Fruit fly (Drosophila melanogaster): ENCODE results near the gene Cpr100A.

The Cpr100A gene

dm6 chr3R:30867232-30867631 lies at the start of gene Cpr100A:
Gene Cpr100A (plus strand): TSS chr3R:30867521.
- no peak for TF ChIP-seq usp (GFP tag; optimal IDR thresholded peaks at IDR 0.05)
- TF ChIP-seq pan (optimal IDR thresholded peaks at IDR 0.05) = no peak
- TF ChIP-seq EcR (GFP tag; optimal IDR thresholded peaks at IDR 0.05) = no peak
- no peak for TF ChIP-seq Dll (optimal IDR thresholded peaks at IDR 0.05)
- no peak for TF ChIP-seq CG8478 (optimal IDR thresholded peaks at IDR 0.05)
- TF ChIP-seq psq (optimal IDR thresholded peaks at IDR 0.05) = no peak

- TF ChIP-seq psq (optimal IDR thresholded peaks at IDR 0.05) (no peak), usp (GFP tag; optimal IDR thresholded peaks at IDR 0.05) (no peak), EcR (GFP tag; optimal IDR thresholded peaks at IDR 0.05) (no peak), CG8478 (optimal IDR thresholded peaks at IDR 0.05) (no peak), pan (optimal IDR thresholded peaks at IDR 0.05) (no peak), Dll (optimal IDR thresholded peaks at IDR 0.05) (no peak)
These were observed 46.5 kb upstream of the Cpr100A start for dm6 chr3R:30820707-30821319.

DNA sequence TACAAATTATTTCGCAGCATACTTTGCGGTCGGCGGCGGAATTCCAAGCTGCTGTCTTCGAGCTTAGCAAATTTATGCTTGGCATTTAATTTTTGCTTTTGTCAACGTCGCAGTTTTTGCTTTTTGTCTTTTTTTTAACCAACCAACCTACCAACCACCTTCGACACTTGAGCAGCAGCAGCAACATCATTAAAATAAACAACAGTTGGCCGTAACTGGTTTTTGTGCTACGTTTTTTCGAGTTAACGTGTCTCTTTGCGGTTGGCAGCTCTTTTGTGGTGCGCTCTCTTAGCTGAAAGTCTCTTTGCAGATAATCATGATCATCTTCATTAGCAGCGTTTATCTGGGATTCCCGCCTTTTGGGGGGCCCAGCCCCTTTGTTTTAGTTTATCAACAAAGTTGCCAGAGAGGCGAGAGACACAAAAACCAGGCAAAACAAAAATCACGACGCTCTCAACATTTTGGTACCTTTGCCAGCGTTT lies 45.3 kb upstream of the Cpr100A start:
- TF ChIP-seq psq (optimal IDR thresholded peaks at IDR 0.05) = no peak
- TF ChIP-seq CG8478 (optimal IDR thresholded peaks at IDR 0.05) = no peak
- TF ChIP-seq Dll (optimal IDR thresholded peaks at IDR 0.05) = no peak
- no peak for TF ChIP-seq usp (GFP tag; optimal IDR thresholded peaks at IDR 0.05)
- TF ChIP-seq EcR (GFP tag; optimal IDR thresholded peaks at IDR 0.05) = no peak
- TF ChIP-seq pan (optimal IDR thresholded peaks at IDR 0.05) = no peak

dm6 chr3R:30827544-30827943 lies 39.8 kb upstream of the Cpr100A start, which contains the start of gene CG15544:
Gene CG15544 (plus strand): TSS chr3R:30827819.
- TF ChIP-seq usp (GFP tag; optimal IDR thresholded peaks at IDR 0.05) = no peak
- TF ChIP-seq pan (optimal IDR thresholded peaks at IDR 0.05) = no peak
- TF ChIP-seq EcR (GFP tag; optimal IDR thresholded peaks at IDR 0.05) = no peak
- TF ChIP-seq Dll (optimal IDR thresholded peaks at IDR 0.05) = no peak

dm6 chr3R:30828433-30829034 lies 38.8 kb upstream of the Cpr100A start:
- TF ChIP-seq pan (optimal IDR thresholded peaks at IDR 0.05) (no peak), usp (GFP tag; optimal IDR thresholded peaks at IDR 0.05) (no peak), psq (optimal IDR thresholded peaks at IDR 0.05) (no peak), EcR (GFP tag; optimal IDR thresholded peaks at IDR 0.05) (no peak), CG8478 (optimal IDR thresholded peaks at IDR 0.05) (no peak), Dll (optimal IDR thresholded peaks at IDR 0.05) (no peak)

dm6 chr3R:30832130-30832529 lies 35.2 kb upstream of the Cpr100A start:
- TF ChIP-seq pan (optimal IDR thresholded peaks at IDR 0.05) = no peak
- TF ChIP-seq psq (optimal IDR thresholded peaks at IDR 0.05) = no peak
- TF ChIP-seq usp (GFP tag; optimal IDR thresholded peaks at IDR 0.05) = no peak
- TF ChIP-seq Dll (optimal IDR thresholded peaks at IDR 0.05) = no peak
- no peak for TF ChIP-seq EcR (GFP tag; optimal IDR thresholded peaks at IDR 0.05)
- no peak for TF ChIP-seq CG8478 (optimal IDR thresholded peaks at IDR 0.05)

- no peak for TF ChIP-seq CG8478 (optimal IDR thresholded peaks at IDR 0.05)
- TF ChIP-seq psq (optimal IDR thresholded peaks at IDR 0.05) = no peak
- no peak for TF ChIP-seq EcR (GFP tag; optimal IDR thresholded peaks at IDR 0.05)
- TF ChIP-seq pan (optimal IDR thresholded peaks at IDR 0.05) = no peak
- no peak for TF ChIP-seq Dll (optimal IDR thresholded peaks at IDR 0.05)
These were observed 34.2 kb upstream of the Cpr100A start for dm6 chr3R:30833078-30833477.

dm6 chr3R:30840741-30841140 lies 26.6 kb upstream of the Cpr100A start:
- TF ChIP-seq EcR (GFP tag; optimal IDR thresholded peaks at IDR 0.05) (no peak), psq (optimal IDR thresholded peaks at IDR 0.05) (no peak), usp (GFP tag; optimal IDR thresholded peaks at IDR 0.05) (no peak), Dll (optimal IDR thresholded peaks at IDR 0.05) (no peak), pan (optimal IDR thresholded peaks at IDR 0.05) (no peak), CG8478 (optimal IDR thresholded peaks at IDR 0.05) (no peak)

- TF ChIP-seq CG8478 (optimal IDR thresholded peaks at IDR 0.05) = no peak
- no peak for TF ChIP-seq pan (optimal IDR thresholded peaks at IDR 0.05)
- TF ChIP-seq EcR (GFP tag; optimal IDR thresholded peaks at IDR 0.05) = no peak
- TF ChIP-seq Dll (optimal IDR thresholded peaks at IDR 0.05) = no peak
- TF ChIP-seq psq (optimal IDR thresholded peaks at IDR 0.05) = no peak
- TF ChIP-seq usp (GFP tag; optimal IDR thresholded peaks at IDR 0.05) = no peak
These were observed 25.1 kb upstream of the Cpr100A start for dm6 chr3R:30842199-30842598.

dm6 chr3R:30842639-30843476 lies 24.5 kb upstream of the Cpr100A start:
- TF ChIP-seq usp (GFP tag; optimal IDR thresholded peaks at IDR 0.05) (no peak), psq (optimal IDR thresholded peaks at IDR 0.05) (no peak), Dll (optimal IDR thresholded peaks at IDR 0.05) (peak; percentile 24), EcR (GFP tag; optimal IDR thresholded peaks at IDR 0.05) (peak in 1 of 2 experiments; percentile 27), CG8478 (optimal IDR thresholded peaks at IDR 0.05) (no peak)

- TF ChIP-seq Dll (optimal IDR thresholded peaks at IDR 0.05) = no peak
- no peak for TF ChIP-seq pan (optimal IDR thresholded peaks at IDR 0.05)
- TF ChIP-seq CG8478 (optimal IDR thresholded peaks at IDR 0.05) = no peak
- TF ChIP-seq psq (optimal IDR thresholded peaks at IDR 0.05) = no peak
- no peak for TF ChIP-seq usp (GFP tag; optimal IDR thresholded peaks at IDR 0.05)
- no peak for TF ChIP-seq EcR (GFP tag; optimal IDR thresholded peaks at IDR 0.05)
These were observed 23.6 kb upstream of the Cpr100A start for dm6 chr3R:30843709-30844108.

DNA sequence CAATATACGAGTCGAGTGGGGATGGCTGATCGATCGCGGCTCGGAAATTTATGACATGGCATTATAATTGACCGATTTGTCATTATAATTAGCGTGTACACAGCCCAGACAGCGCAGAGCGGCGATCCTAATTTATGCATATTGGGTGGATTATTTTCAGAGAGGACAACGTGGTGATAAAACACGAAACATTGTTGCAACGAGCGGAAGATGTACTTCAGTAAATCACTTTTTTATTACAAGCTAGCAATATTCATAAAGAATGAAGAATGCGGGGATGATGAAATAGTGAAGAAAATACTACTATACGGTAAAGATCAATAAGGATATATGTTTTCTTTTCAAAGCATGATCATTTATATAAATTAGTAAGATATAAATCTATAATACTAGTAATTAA lies 22.9 kb upstream of the Cpr100A start:
- TF ChIP-seq EcR (GFP tag; optimal IDR thresholded peaks at IDR 0.05) (no peak), psq (optimal IDR thresholded peaks at IDR 0.05) (no peak), Dll (optimal IDR thresholded peaks at IDR 0.05) (no peak), CG8478 (optimal IDR thresholded peaks at IDR 0.05) (no peak), pan (optimal IDR thresholded peaks at IDR 0.05) (no peak), usp (GFP tag; optimal IDR thresholded peaks at IDR 0.05) (no peak)

All from whole organism.